Worm (Caenorhabditis elegans) whole organism, L2 larva: ENCODE data around the gene T11F8.1.

ENCODE experiments used
- ama-1 ChIP-seq: fragments of 150-350 bp; optimal IDR thresholded peaks from 2 replicates; lab custom pipeline; 2018; ENCODE audit warnings: inconsistent platforms
- crh-2 ChIP-seq: sonication (generic microtip); optimal IDR thresholded peaks from 2 replicates; lab custom pipeline; 2017; ENCODE audit warnings: missing biosample characterization, missing genetic modification characterization
- egl-27 ChIP-seq: sonication (generic microtip); optimal IDR thresholded peaks from 3 replicates; lab custom pipeline; 2017; ENCODE audit warnings: missing biosample characterization, missing genetic modification reagents, missing genetic modification characterization
- lin-39 ChIP-seq: fragments of 150-350 bp; optimal IDR thresholded peaks from 2 replicates; lab custom pipeline; 2014; ENCODE audit warnings: missing biosample characterization, missing genetic modification reagents, missing genetic modification characterization
- mab-5 ChIP-seq: fragments of 150-350 bp; optimal IDR thresholded peaks from 2 replicates; lab custom pipeline; 2014; ENCODE audit warnings: missing biosample characterization, missing genetic modification characterization
- nhr-11 ChIP-seq: fragments of 150-350 bp; optimal IDR thresholded peaks from 2 replicates; lab custom pipeline; 2014; ENCODE audit warnings: missing biosample characterization, missing genetic modification characterization
- nhr-12 ChIP-seq: fragments of 150-350 bp; optimal IDR thresholded peaks from 2 replicates; lab custom pipeline; 2014; ENCODE audit warnings: missing biosample characterization, missing genetic modification characterization
- nhr-77 ChIP-seq: fragments of 150-350 bp; optimal IDR thresholded peaks from 2 replicates; lab custom pipeline; 2014; ENCODE audit warnings: missing biosample characterization, missing genetic modification characterization

ce11 chrIV:5482231-5482630, 2.8 kb downstream of the T11F8.1 start, which contains the start of gene T11F8.12:
- TF ChIP-seq egl-27 (tag; lab: Kevin White, UChicago), result no peak
- no peak for TF ChIP-seq mab-5
- no peak for TF ChIP-seq crh-2
- no peak for TF ChIP-seq nhr-77 (tag; lab: Kevin White, UChicago)
- no peak for TF ChIP-seq nhr-12 (tag; lab: Kevin White, UChicago)
- TF ChIP-seq lin-39 (tag; lab: Kevin White, UChicago), result no peak
- no peak for TF ChIP-seq ama-1 (lab: Kevin White, UChicago)
- no peak for TF ChIP-seq nhr-11 (tag; lab: Kevin White, UChicago)
